Worm (Caenorhabditis elegans) whole organism, early embryonic: ENCODE measurements around the gene efl-3.
"Not testable (repeated sequence)": the region's sequence is repeated elsewhere in the genome, so short reads cannot be mapped to it uniquely, and the experiment has no call there.

ENCODE experiments used
- B0310.2 ChIP-seq: sonication (generic microtip); optimal IDR thresholded peaks from 2 replicates; lab custom pipeline; 2016; ENCODE audit warnings: mild to moderate bottlenecking, missing genetic modification characterization, missing compliant biosample characterization
- F13C5.2 ChIP-seq: sonication (generic microtip); optimal IDR thresholded peaks from 2 replicates; lab custom pipeline; 2017; ENCODE audit warnings: mild to moderate bottlenecking, missing genetic modification characterization, inconsistent platforms, missing compliant biosample characterization
- aly-1 ChIP-seq: sonication (generic microtip); optimal IDR thresholded peaks from 2 replicates; lab custom pipeline; 2016; ENCODE audit warnings: missing genetic modification characterization, missing compliant biosample characterization
- ama-1 ChIP-seq: fragments of 150-350 bp; optimal IDR thresholded peaks from 2 replicates; lab custom pipeline; 2014
- ceh-13 ChIP-seq: fragments of 200-800 bp; sonication (Bioruptor generic); optimal IDR thresholded peaks from 2 replicates; lab custom pipeline; 2018; ENCODE audit warnings: mild to moderate bottlenecking, missing genetic modification characterization, missing compliant biosample characterization
- ceh-36 ChIP-seq: sonication (generic microtip); optimal IDR thresholded peaks from 2 replicates; lab custom pipeline; 2016; ENCODE audit warnings: missing genetic modification characterization, inconsistent platforms, missing compliant biosample characterization
- ets-7 ChIP-seq: sonication (generic microtip); optimal IDR thresholded peaks from 2 replicates; lab custom pipeline; 2016; ENCODE audit warnings: missing genotype, missing genetic modification characterization, missing compliant biosample characterization
- flt-1 ChIP-seq: fragments of 200-800 bp; sonication (Bioruptor generic); IDR thresholded peaks from 2 replicates; pipeline ENCODE4 v1.3.6; 2022; ENCODE audit warnings: missing genetic modification characterization, missing compliant biosample characterization
- hmbx-1 ChIP-seq: sonication (generic microtip); optimal IDR thresholded peaks from 2 replicates; lab custom pipeline; 2016; ENCODE audit warnings: mild to moderate bottlenecking, missing genetic modification characterization, missing compliant biosample characterization
- hmg-4 ChIP-seq: fragments of 200-800 bp; sonication (Bioruptor generic); optimal IDR thresholded peaks from 2 replicates; lab custom pipeline; 2018; ENCODE audit warnings: mild to moderate bottlenecking, missing genetic modification characterization, missing compliant biosample characterization
- hnd-1 ChIP-seq: sonication (generic microtip); optimal IDR thresholded peaks from 2 replicates; lab custom pipeline; 2016; ENCODE audit warnings: missing genetic modification characterization, missing compliant biosample characterization
- pes-1 ChIP-seq: fragments of 200-800 bp; sonication (Bioruptor generic); IDR thresholded peaks from 2 replicates; pipeline ENCODE4 v1.3.6; 2022; ENCODE audit warnings: missing genetic modification reagents, missing genetic modification characterization, missing compliant biosample characterization
- scrt-1 ChIP-seq: fragments of 200-800 bp; sonication (Bioruptor generic); IDR thresholded peaks from 2 replicates; pipeline ENCODE4 v1.3.6; 2022; ENCODE audit warnings: missing genetic modification characterization, missing compliant biosample characterization
- sea-1 ChIP-seq: fragments of 200-800 bp; sonication (Bioruptor generic); conservative IDR thresholded peaks from 2 replicates; pipeline ENCODE4 v1.3.6; 2022; ENCODE audit warnings: missing genetic modification characterization, missing compliant biosample characterization
- tbx-11 ChIP-seq: fragments of 200-800 bp; sonication (Bioruptor generic); IDR thresholded peaks from 2 replicates; pipeline ENCODE4 v1.3.6; 2022; ENCODE audit warnings: missing genetic modification characterization, missing compliant biosample characterization
- tbx-37 ChIP-seq: fragments of 200-800 bp; sonication (Bioruptor generic); conservative IDR thresholded peaks from 2 replicates; pipeline ENCODE4 v1.3.6; 2022; ENCODE audit warnings: missing genetic modification reagents, missing genetic modification characterization, missing compliant biosample characterization
- tra-4 ChIP-seq: sonication (generic microtip); optimal IDR thresholded peaks from 2 replicates; lab custom pipeline; 2017; ENCODE audit warnings: missing genetic modification characterization, missing compliant biosample characterization

efl-3 gene

ce11 chrII:8412935-8413334 lies 464 bp downstream of the efl-3 start:
- TF ChIP-seq ets-7 (tag; lab: Kevin White, UChicago) (no peak), ama-1 (lab: Kevin White, UChicago) (no peak), F13C5.2 (tag; lab: Kevin White, UChicago) (no peak), scrt-1 (GFP tag; lab: Robert Waterston, UW) (no peak), hmg-4 (no peak), flt-1 (GFP tag; lab: Robert Waterston, UW) (no peak), hnd-1 (tag; lab: Kevin White, UChicago) (no peak)

- TF ChIP-seq aly-1 (tag; lab: Kevin White, UChicago) (no peak), hmbx-1 (tag; lab: Kevin White, UChicago) (no peak), scrt-1 (GFP tag; lab: Robert Waterston, UW) (no peak), hnd-1 (tag; lab: Kevin White, UChicago) (no peak), ceh-36 (tag; lab: Kevin White, UChicago) (no peak), ceh-13 (GFP tag; lab: Kevin White, UChicago) (no peak), tbx-11 (no peak), tbx-37 (GFP tag; lab: Robert Waterston, UW) (no peak), flt-1 (GFP tag; lab: Robert Waterston, UW) (no peak), ets-7 (tag; lab: Kevin White, UChicago) (no peak), F13C5.2 (tag; lab: Kevin White, UChicago) (no peak), B0310.2 (tag; lab: Kevin White, UChicago) (no peak), sea-1 (GFP tag; lab: Robert Waterston, UW) (no peak), ama-1 (lab: Kevin White, UChicago) (no peak), pes-1 (GFP tag; lab: Robert Waterston, UW) (no peak), tra-4 (tag; lab: Kevin White, UChicago) (no peak)
Measured at ce11 chrII:8415035-8415434, 2.6 kb downstream of the efl-3 start.

ce11 chrII:8415462-8416037 lies 3.1 kb downstream of the efl-3 start:
- TF ChIP-seq hmbx-1 (tag; lab: Kevin White, UChicago) (no peak), ceh-13 (GFP tag; lab: Kevin White, UChicago) (no peak), hmg-4 (peak; percentile 21)

ce11 chrII:8417059-8417668 lies 4.7 kb downstream of the efl-3 start, which contains the start of gene fdgt-2:
TSS of gene fdgt-2 (plus strand) at chrII:8417618.
- TF ChIP-seq pes-1 (GFP tag; lab: Robert Waterston, UW) (no peak), hnd-1 (tag; lab: Kevin White, UChicago) (no peak), scrt-1 (GFP tag; lab: Robert Waterston, UW) (no peak), tbx-11 (no peak), F13C5.2 (tag; lab: Kevin White, UChicago) (no peak), ets-7 (tag; lab: Kevin White, UChicago) (no peak), hmg-4 (no peak)

ce11 chrII:8419015-8419414 lies 6.5 kb downstream of the efl-3 start:
- TF ChIP-seq ama-1 (lab: Kevin White, UChicago) (no peak), F13C5.2 (tag; lab: Kevin White, UChicago) (no peak), tbx-37 (GFP tag; lab: Robert Waterston, UW) (no peak), hmbx-1 (tag; lab: Kevin White, UChicago) (no peak), tbx-11 (no peak), hnd-1 (tag; lab: Kevin White, UChicago) (no peak), ceh-36 (tag; lab: Kevin White, UChicago) (no peak), ets-7 (tag; lab: Kevin White, UChicago) (no peak), scrt-1 (GFP tag; lab: Robert Waterston, UW) (no peak), sea-1 (GFP tag; lab: Robert Waterston, UW) (no peak), aly-1 (tag; lab: Kevin White, UChicago) (no peak), tra-4 (tag; lab: Kevin White, UChicago) (no peak)

ce11 chrII:8419798-8420197 lies 7.3 kb downstream of the efl-3 start, which contains the start of gene F14E5.8:
TSS of gene F14E5.8 (plus strand) at chrII:8420098.
- TF ChIP-seq hmg-4; tbx-37 (GFP tag; lab: Robert Waterston, UW); tra-4 (tag; lab: Kevin White, UChicago): not testable (repeated sequence)

- no peak for TF ChIP-seq pes-1 (GFP tag; lab: Robert Waterston, UW)
- TF ChIP-seq ama-1 (lab: Kevin White, UChicago) = no peak
- TF ChIP-seq tbx-37 (GFP tag; lab: Robert Waterston, UW) = no peak
- no peak for TF ChIP-seq hmbx-1 (tag; lab: Kevin White, UChicago)
- TF ChIP-seq hmg-4 = no peak
- TF ChIP-seq F13C5.2 (tag; lab: Kevin White, UChicago) = no peak
- TF ChIP-seq sea-1 (GFP tag; lab: Robert Waterston, UW) = no peak
- TF ChIP-seq scrt-1 (GFP tag; lab: Robert Waterston, UW) = no peak
Measured at ce11 chrII:8420775-8421388, 8.4 kb downstream of the efl-3 start.

- TF ChIP-seq tra-4 (tag; lab: Kevin White, UChicago) = no peak
- no peak for TF ChIP-seq hnd-1 (tag; lab: Kevin White, UChicago)
- TF ChIP-seq ets-7 (tag; lab: Kevin White, UChicago) = no peak
- no peak for TF ChIP-seq tbx-37 (GFP tag; lab: Robert Waterston, UW)
- no peak for TF ChIP-seq tbx-11
- TF ChIP-seq B0310.2 (tag; lab: Kevin White, UChicago) = no peak
- TF ChIP-seq scrt-1 (GFP tag; lab: Robert Waterston, UW) = no peak
- no peak for TF ChIP-seq flt-1 (GFP tag; lab: Robert Waterston, UW)
- TF ChIP-seq hmg-4 = no peak
Measured at ce11 chrII:8428758-8428946, 16.2 kb downstream of the efl-3 start, which contains the start of gene F14E5.2. TSS of gene F14E5.2 (minus strand) at chrII:8428858.
